Fruit fly (Drosophila melanogaster) whole organism, embryonic: ENCODE measurements around the gene PAN3.

Source experiments
- ATbp ChIP-seq: fragments of 200-800 bp; sonication (Bioruptor generic); optimal IDR thresholded peaks from 2 replicates; lab custom pipeline; 2017; ENCODE audit warnings: missing biosample characterization, mild to moderate bottlenecking, missing genetic modification characterization, missing genetic modification reagents
- Blimp-1 ChIP-seq: fragments of 200-800 bp; sonication (Bioruptor generic); optimal IDR thresholded peaks from 3 replicates; lab custom pipeline; 2018; ENCODE audit warnings: missing biosample characterization, missing genetic modification characterization, mild to moderate bottlenecking, moderate library complexity, missing genetic modification reagents
- BtbVII ChIP-seq: fragments of 200-800 bp; sonication (Bioruptor generic); optimal IDR thresholded peaks from 3 replicates; lab custom pipeline; 2017; ENCODE audit warnings: missing biosample characterization, mild to moderate bottlenecking, missing genetic modification characterization
- CG10654 ChIP-seq: fragments of 200-800 bp; sonication (Bioruptor generic); optimal IDR thresholded peaks from 2 replicates; lab custom pipeline; 2016; ENCODE audit warnings: missing biosample characterization, missing genetic modification characterization
- CG11085 ChIP-seq: fragments of 200-800 bp; sonication (Bioruptor generic); IDR thresholded peaks from 2 replicates; pipeline ENCODE4 v1.3.6; 2022; ENCODE audit warnings: missing biosample characterization, missing genetic modification characterization
- CG11398 ChIP-seq: fragments of 200-800 bp; sonication (Bioruptor generic); optimal IDR thresholded peaks from 2 replicates; lab custom pipeline; 2016; ENCODE audit warnings: missing biosample characterization, missing genetic modification characterization
- CG11560 ChIP-seq: fragments of 200-800 bp; sonication (Bioruptor generic); IDR thresholded peaks from 3 replicates; pipeline ENCODE4 v1.3.6; 2022; ENCODE audit warnings: missing biosample characterization, missing genetic modification characterization
- CG12299 ChIP-seq: fragments of 200-800 bp; sonication (Bioruptor generic); optimal IDR thresholded peaks from 2 replicates; lab custom pipeline; 2018; ENCODE audit warnings: missing biosample characterization, mild to moderate bottlenecking, missing genetic modification characterization
- CG14050 ChIP-seq: fragments of 200-800 bp; sonication (Bioruptor generic); IDR thresholded peaks from 3 replicates; pipeline ENCODE4 v1.3.6; 2022; ENCODE audit warnings: missing biosample characterization, missing genetic modification characterization
- CG15696 ChIP-seq: fragments of 200-800 bp; sonication (Bioruptor generic); optimal IDR thresholded peaks from 2 replicates; lab custom pipeline; 2019; ENCODE audit warnings: missing biosample characterization, mild to moderate bottlenecking, missing genetic modification characterization, moderate library complexity
- CG17186 ChIP-seq: fragments of 200-800 bp; sonication (Bioruptor generic); optimal IDR thresholded peaks from 3 replicates; lab custom pipeline; 2017; ENCODE audit warnings: missing biosample characterization, missing genetic modification reagents, missing genetic modification characterization
- CG1832 ChIP-seq: fragments of 200-800 bp; sonication (Bioruptor generic); optimal IDR thresholded peaks from 2 replicates; lab custom pipeline; 2017; ENCODE audit warnings: missing biosample characterization, mild to moderate bottlenecking, missing genetic modification characterization, inconsistent platforms
- CG2116 ChIP-seq: fragments of 200-800 bp; sonication (Bioruptor generic); optimal IDR thresholded peaks from 3 replicates; lab custom pipeline; 2018; ENCODE audit warnings: missing biosample characterization, mild to moderate bottlenecking, missing genetic modification characterization
- CG30431 ChIP-seq: fragments of 200-800 bp; sonication (Bioruptor generic); optimal IDR thresholded peaks from 2 replicates; lab custom pipeline; 2017; ENCODE audit warnings: missing biosample characterization, missing genetic modification characterization
- CG31224 ChIP-seq: fragments of 200-800 bp; sonication (Bioruptor generic); IDR thresholded peaks from 2 replicates; pipeline ENCODE4 v1.3.6; 2022; ENCODE audit warnings: missing biosample characterization, missing genetic modification characterization
- CG3838 ChIP-seq: fragments of 200-800 bp; sonication (Bioruptor generic); optimal IDR thresholded peaks from 3 replicates; lab custom pipeline; 2016; ENCODE audit warnings: missing biosample characterization, missing genetic modification characterization
- CG7963 ChIP-seq: fragments of 200-800 bp; sonication (Bioruptor generic); IDR thresholded peaks from 3 replicates; pipeline ENCODE4 v1.3.6; 2022; ENCODE audit warnings: missing biosample characterization, missing genetic modification characterization; ENCODE audit not compliant: partially characterized antibody
- CG8359 ChIP-seq: fragments of 200-800 bp; sonication (Bioruptor generic); optimal IDR thresholded peaks from 2 replicates; lab custom pipeline; 2017; ENCODE audit warnings: missing biosample characterization, mild to moderate bottlenecking, missing genetic modification characterization, borderline replicate concordance
- CG8388 ChIP-seq: fragments of 200-800 bp; sonication (Bioruptor generic); optimal IDR thresholded peaks from 2 replicates; lab custom pipeline; 2019; ENCODE audit warnings: missing biosample characterization, mild to moderate bottlenecking, missing genetic modification characterization, moderate library complexity
- CG8924 ChIP-seq: fragments of 200-800 bp; optimal IDR thresholded peaks from 3 replicates; lab custom pipeline; 2019; ENCODE audit warnings: missing biosample characterization, mild to moderate bottlenecking, missing genetic modification characterization, moderate library complexity
- CG9215 ChIP-seq: fragments of 200-800 bp; sonication (Bioruptor generic); IDR thresholded peaks from 2 replicates; pipeline ENCODE4 v1.3.6; 2022; ENCODE audit warnings: missing biosample characterization, missing genetic modification characterization
- CG9797 ChIP-seq: fragments of 200-800 bp; sonication (Bioruptor generic); optimal IDR thresholded peaks from 3 replicates; lab custom pipeline; 2018; ENCODE audit warnings: missing biosample characterization, mild to moderate bottlenecking, missing genetic modification characterization
- CG9876 ChIP-seq: fragments of 200-800 bp; sonication (Bioruptor generic); optimal IDR thresholded peaks from 2 replicates; lab custom pipeline; 2016; ENCODE audit warnings: missing biosample characterization, missing genetic modification characterization
- CoRest ChIP-seq: fragments of 200-800 bp; sonication (Bioruptor generic); optimal IDR thresholded peaks from 3 replicates; lab custom pipeline; 2018; ENCODE audit warnings: missing biosample characterization, mild to moderate bottlenecking, missing genetic modification characterization, moderate library complexity
- Max ChIP-seq: fragments of 200-800 bp; sonication (Bioruptor generic); optimal IDR thresholded peaks from 2 replicates; lab custom pipeline; 2016; ENCODE audit warnings: missing biosample characterization, mild to moderate bottlenecking, missing genetic modification characterization
- Mrtf ChIP-seq: fragments of 200-800 bp; sonication (Bioruptor generic); IDR thresholded peaks from 3 replicates; pipeline ENCODE4 v1.3.6; 2022; ENCODE audit warnings: missing biosample characterization, missing genetic modification characterization
- NC2β ChIP-seq: fragments of 200-800 bp; sonication (Bioruptor generic); optimal IDR thresholded peaks from 2 replicates; lab custom pipeline; 2016; ENCODE audit warnings: missing biosample characterization, missing genetic modification characterization
- Nf-YB ChIP-seq: fragments of 200-800 bp; sonication (Bioruptor generic); optimal IDR thresholded peaks from 3 replicates; lab custom pipeline; 2019; ENCODE audit warnings: missing biosample characterization, mild to moderate bottlenecking, missing genetic modification characterization, moderate library complexity
- abd-A ChIP-seq: fragments of 200-800 bp; sonication (Bioruptor generic); optimal IDR thresholded peaks from 3 replicates; lab custom pipeline; 2019; ENCODE audit warnings: missing biosample characterization, mild to moderate bottlenecking, missing genetic modification characterization, moderate library complexity
- ash1 ChIP-seq: fragments of 200-800 bp; sonication (Bioruptor generic); optimal IDR thresholded peaks from 2 replicates; lab custom pipeline; 2018; ENCODE audit warnings: missing biosample characterization, mild to moderate bottlenecking, missing genetic modification characterization
- btn ChIP-seq: fragments of 200-800 bp; sonication (Bioruptor generic); optimal IDR thresholded peaks from 2 replicates; lab custom pipeline; 2016; ENCODE audit warnings: missing biosample characterization, missing genetic modification characterization
- ci ChIP-seq: fragments of 200-800 bp; sonication (Bioruptor generic); IDR thresholded peaks from 3 replicates; pipeline ENCODE4 v1.3.6; 2022; ENCODE audit warnings: missing biosample characterization, missing genetic modification characterization
- dan ChIP-seq: fragments of 200-800 bp; sonication (Bioruptor generic); IDR thresholded peaks from 2 replicates; pipeline ENCODE4 v1.3.6; 2022; ENCODE audit warnings: missing biosample characterization, missing genetic modification characterization
- danr ChIP-seq: fragments of 200-800 bp; sonication (Bioruptor generic); IDR thresholded peaks from 2 replicates; pipeline ENCODE4 v1.3.6; 2022; ENCODE audit warnings: missing biosample characterization, missing genetic modification characterization
- dimm ChIP-seq: fragments of 200-800 bp; sonication (Bioruptor generic); IDR thresholded peaks from 2 replicates; pipeline ENCODE4 v1.3.6; 2022; ENCODE audit warnings: missing biosample characterization, missing genetic modification characterization
- fru ChIP-seq: fragments of >200 bp; optimal IDR thresholded peaks from 2 replicates; lab custom pipeline; 2017
- h ChIP-seq: fragments of >200 bp; optimal IDR thresholded peaks from 2 replicates; lab custom pipeline; 2017
- hb ChIP-seq: fragments of 200-800 bp; sonication (Bioruptor generic); IDR thresholded peaks from 3 replicates; pipeline ENCODE4 v1.3.6; 2022; ENCODE audit warnings: missing biosample characterization, missing genetic modification characterization; ENCODE audit not compliant: partially characterized antibody
- knrl ChIP-seq: fragments of 200-800 bp; sonication (Bioruptor generic); IDR thresholded peaks from 3 replicates; pipeline ENCODE4 v1.3.6; 2022; ENCODE audit warnings: missing biosample characterization, missing genetic modification characterization; ENCODE audit not compliant: partially characterized antibody
- lbe ChIP-seq: fragments of 200-800 bp; sonication (Bioruptor generic); optimal IDR thresholded peaks from 2 replicates; lab custom pipeline; 2016; ENCODE audit warnings: missing biosample characterization, mild to moderate bottlenecking, missing genetic modification characterization
- nerfin-2 ChIP-seq: fragments of 200-800 bp; sonication (Bioruptor generic); IDR thresholded peaks from 2 replicates; pipeline ENCODE4 v1.3.6; 2022; ENCODE audit warnings: missing biosample characterization, missing genetic modification characterization; ENCODE audit not compliant: partially characterized antibody
- onecut ChIP-seq: fragments of 200-800 bp; sonication (Bioruptor generic); IDR thresholded peaks from 2 replicates; pipeline ENCODE4 v1.3.6; 2022; ENCODE audit warnings: missing biosample characterization, missing genetic modification characterization
- sd ChIP-seq: fragments of 200-800 bp; sonication (Bioruptor generic); optimal IDR thresholded peaks from 3 replicates; lab custom pipeline; 2018; ENCODE audit warnings: missing biosample characterization, mild to moderate bottlenecking, missing genetic modification characterization, moderate library complexity
- sens ChIP-seq: fragments of 200-800 bp; sonication (Bioruptor generic); peaks from one replicate; lab custom pipeline; 2016; ENCODE audit warnings: missing biosample characterization, missing genetic modification characterization
- slp2 ChIP-seq: fragments of 200-800 bp; sonication (Bioruptor generic); optimal IDR thresholded peaks from 2 replicates; lab custom pipeline; 2016; ENCODE audit warnings: missing biosample characterization, missing genetic modification characterization
- sqz ChIP-seq: fragments of 200-800 bp; sonication (Bioruptor generic); optimal IDR thresholded peaks from 3 replicates; lab custom pipeline; 2018; ENCODE audit warnings: missing biosample characterization, mild to moderate bottlenecking, missing genetic modification characterization
- tgo ChIP-seq: fragments of 200-800 bp; sonication (Bioruptor generic); IDR thresholded peaks from 3 replicates; pipeline ENCODE4 v1.3.6; 2022; ENCODE audit warnings: missing biosample characterization, missing genetic modification characterization
- tio ChIP-seq: fragments of 200-800 bp; sonication (Bioruptor generic); optimal IDR thresholded peaks from 2 replicates; lab custom pipeline; 2017; ENCODE audit warnings: missing biosample characterization, missing genetic modification characterization, inconsistent platforms
- z ChIP-seq: fragments of 200-800 bp; sonication (Bioruptor generic); IDR thresholded peaks from 3 replicates; pipeline ENCODE4 v1.3.6; 2022; ENCODE audit warnings: missing biosample characterization, missing genetic modification characterization

The PAN3 gene

DNA sequence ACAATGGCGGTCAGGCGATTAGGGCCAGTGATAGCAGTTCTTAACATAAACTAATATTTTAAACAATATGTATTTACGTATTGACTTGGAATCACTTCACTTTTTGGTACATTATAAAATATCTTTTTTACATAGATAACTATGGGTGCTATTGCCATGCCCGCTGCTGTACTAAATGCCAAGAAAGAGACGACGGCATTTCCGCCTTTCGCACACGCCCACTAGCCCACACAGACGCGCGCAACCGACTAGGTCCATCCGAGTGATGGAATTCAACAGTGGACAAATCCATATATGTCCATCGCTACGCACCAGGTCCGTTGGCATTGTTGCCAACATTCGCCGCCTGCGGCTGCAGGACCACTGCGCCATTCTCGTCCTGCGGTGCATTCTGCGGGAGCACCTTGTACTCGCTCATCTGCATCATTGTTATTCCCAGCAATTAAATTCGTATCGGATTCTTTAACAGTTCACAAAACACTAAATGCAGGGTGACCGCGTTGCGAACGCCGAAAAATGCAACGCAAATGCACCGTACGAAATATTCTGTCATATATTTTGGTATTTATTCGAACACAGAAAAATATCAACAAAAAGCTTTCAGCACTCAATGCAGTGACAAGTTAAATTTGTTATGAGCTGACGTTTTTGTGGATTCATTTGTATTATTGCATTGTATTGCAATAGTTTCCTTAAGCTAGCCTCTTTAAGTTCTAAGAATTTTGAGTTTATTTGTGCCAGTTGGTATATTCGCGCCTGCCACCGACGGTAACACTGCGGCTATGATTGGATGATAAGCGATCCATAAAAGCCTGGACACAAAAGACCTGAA is 24.4 kb upstream of the PAN3 start, which contains the start of the genes scramb2 and Sk2:
Gene scramb2, minus strand, starts transcription at position 488 of the 832 bp plus-strand sequence.
Gene Sk2, plus strand, starts transcription at position 763 of the 832 bp plus-strand sequence.
- TF ChIP-seq CG8388 (GFP tag; lab: Kevin White, UChicago), result peak; percentile 94
- TF ChIP-seq CG8924 (tag; lab: Kevin White, UChicago), result peak; percentile 94
- peak; percentile 95 for TF ChIP-seq CG9797 (GFP tag; lab: Kevin White, UChicago)
- TF ChIP-seq CG11085 (GFP tag; lab: Robert Waterston, UW), result peak; percentile 91
- no peak for TF ChIP-seq abd-A (tag; lab: Kevin White, UChicago)
- peak; percentile 97 for TF ChIP-seq ci
- TF ChIP-seq dan (GFP tag; lab: Robert Waterston, UW), result peak; percentile 74; the same call in 1 of the 2 replicates
- TF ChIP-seq ATbp, result peak; percentile 95
- peak; percentile 94 for TF ChIP-seq BtbVII (GFP tag; lab: Kevin White, UChicago)
- peak; percentile 93 for TF ChIP-seq lbe (GFP tag; lab: Kevin White, UChicago)
- TF ChIP-seq btn (GFP tag; lab: Kevin White, UChicago), result peak; percentile 77
- peak; percentile 95 for TF ChIP-seq sqz (GFP tag; lab: Kevin White, UChicago)
- TF ChIP-seq nerfin-2 (GFP tag; lab: Robert Waterston, UW), result no peak
- peak; percentile 94 for TF ChIP-seq CG30431 (GFP tag; lab: Kevin White, UChicago)
- peak; percentile 50 for TF ChIP-seq CG17186
- TF ChIP-seq CG3838 (GFP tag; lab: Kevin White, UChicago), result peak; percentile 75
- TF ChIP-seq z, result peak; percentile 70; the same call in 2 of the 3 replicates
- TF ChIP-seq ash1 (GFP tag; lab: Kevin White, UChicago), result peak; percentile 77
- TF ChIP-seq CG11560 (tag; lab: Robert Waterston, UW), result peak; percentile 79
- TF ChIP-seq slp2 (GFP tag; lab: Kevin White, UChicago), result peak; percentile 87
- peak; percentile 86 for TF ChIP-seq CG31224 (GFP tag; lab: Robert Waterston, UW)
- no peak for TF ChIP-seq hb (GFP tag; lab: Robert Waterston, UW)
- TF ChIP-seq CG11398, result peak; percentile 78
- TF ChIP-seq tgo (GFP tag; lab: Robert Waterston, UW), result peak; percentile 94
- peak; percentile 85 for TF ChIP-seq CG8359
- TF ChIP-seq CG14050, result peak; percentile 91
- peak; percentile 85 for TF ChIP-seq CG9215 (GFP tag; lab: Robert Waterston, UW)
- peak; percentile 95 for TF ChIP-seq CG12299 (tag; lab: Kevin White, UChicago)
- TF ChIP-seq CoRest, result peak; percentile 94
- peak; percentile 80 for TF ChIP-seq NC2β (GFP tag; lab: Kevin White, UChicago)
- TF ChIP-seq Nf-YB, result peak; percentile 84
- peak; percentile 86 for TF ChIP-seq CG15696 (tag; lab: Kevin White, UChicago)
- no peak for TF ChIP-seq CG7963 (GFP tag; lab: Robert Waterston, UW)
- peak; percentile 7 for TF ChIP-seq CG1832 (GFP tag; lab: Kevin White, UChicago)
- peak; percentile 93 for TF ChIP-seq Max (GFP tag; lab: Kevin White, UChicago)
- TF ChIP-seq Blimp-1, result peak; percentile 91
- no peak for TF ChIP-seq h (lab: Kevin White, UChicago)
- TF ChIP-seq Mrtf (GFP tag; lab: Robert Waterston, UW), result peak; percentile 94
- TF ChIP-seq CG10654 (GFP tag; lab: Kevin White, UChicago), result peak; percentile 89
- peak; percentile 72 for TF ChIP-seq CG2116 (GFP tag; lab: Kevin White, UChicago)
- TF ChIP-seq tio (GFP tag; lab: Kevin White, UChicago), result peak; percentile 90
- no peak for TF ChIP-seq fru (lab: Kevin White, UChicago)
- TF ChIP-seq CG9876, result peak; percentile 55
- TF ChIP-seq knrl, result 0 out of 3 replicates have a peak, but pooled peaks have one; percentile 33
- TF ChIP-seq dimm (GFP tag; lab: Robert Waterston, UW), result peak; percentile 83
- TF ChIP-seq sens (GFP tag; lab: Kevin White, UChicago), result peak; percentile 99
- TF ChIP-seq sd (tag; lab: Kevin White, UChicago), result peak; percentile 79
- peak; percentile 94 for TF ChIP-seq onecut (GFP tag; lab: Robert Waterston, UW)
- TF ChIP-seq danr, result peak; percentile 91
